Worm (Caenorhabditis elegans): ENCODE data around the gene C40H1.9.

DNA sequence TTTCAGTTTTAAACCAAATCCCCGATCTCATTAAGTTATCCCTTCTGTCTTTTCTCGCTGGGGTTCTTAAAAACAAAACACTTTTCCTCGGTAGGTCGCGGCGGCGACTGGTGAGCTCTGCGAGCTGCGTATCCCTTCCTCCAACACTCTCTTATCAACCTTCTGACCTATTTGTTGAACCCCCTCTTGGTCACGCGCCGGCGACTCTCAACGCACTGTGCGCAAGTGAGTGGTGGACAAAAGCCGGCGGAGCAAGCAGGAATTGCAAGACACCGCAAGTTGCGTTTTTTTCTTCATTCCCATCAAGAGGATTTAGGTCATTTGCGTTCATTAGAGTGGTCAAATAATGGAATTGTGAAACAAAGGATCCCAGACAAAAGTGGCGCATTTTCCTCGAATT lies 34.1 kb downstream of the C40H1.9 start:
- no peak for TF ChIP-seq snpc-4 (tag; optimal IDR thresholded peaks at IDR 0.05)
- TF ChIP-seq nhr-48 (tag; optimal IDR thresholded peaks at IDR 0.05) = no peak
- TF ChIP-seq hmg-1.1 (GFP tag; IDR thresholded peaks at IDR 0.05) = no peak
- TF ChIP-seq zag-1 (tag; optimal IDR thresholded peaks at IDR 0.05) = no peak
- TF ChIP-seq zip-2 (tag; optimal IDR thresholded peaks at IDR 0.05) = no peak
- TF ChIP-seq mxl-3 (GFP tag; optimal IDR thresholded peaks at IDR 0.05) = no peak
- no peak for TF ChIP-seq jun-1 (tag; optimal IDR thresholded peaks at IDR 0.05)
- no peak for TF ChIP-seq madf-9 (GFP tag; conservative IDR thresholded peaks at IDR 0.05)
- no peak for TF ChIP-seq nhr-77 (tag; optimal IDR thresholded peaks at IDR 0.05)
- TF ChIP-seq egl-27 (tag; optimal IDR thresholded peaks at IDR 0.05) = no peak
- no peak for TF ChIP-seq Y105C5A.15 (GFP tag; IDR thresholded peaks at IDR 0.05)
- TF ChIP-seq pha-4 (GFP tag; IDR thresholded peaks at IDR 0.05) = no peak; the same call in 1 of the 2 replicates
- no peak for TF ChIP-seq pha-4 (tag; optimal IDR thresholded peaks at IDR 0.05)
